Worm (Caenorhabditis elegans) whole organism, midembryonic: ENCODE measurements around the gene K07C5.2.

Experiments
- T22C8.4 ChIP-seq: fragments of 200-800 bp; sonication (Bioruptor generic); IDR thresholded peaks from 2 replicates; pipeline ENCODE4 v1.3.6; 2022; ENCODE audit warnings: missing genetic modification characterization, missing compliant biosample characterization
- cog-1 ChIP-seq: sonication (generic microtip); optimal IDR thresholded peaks from 2 replicates; lab custom pipeline; 2016; ENCODE audit warnings: missing genetic modification characterization, missing compliant biosample characterization
- flt-1 ChIP-seq: fragments of 200-800 bp; sonication (Bioruptor generic); IDR thresholded peaks from 2 replicates; pipeline ENCODE4 v1.3.6; 2022; ENCODE audit warnings: missing genetic modification characterization, missing compliant biosample characterization
- klf-2 ChIP-seq: fragments of 200-800 bp; sonication (Bioruptor generic); conservative IDR thresholded peaks from 2 replicates; pipeline ENCODE4 v1.3.6; 2022; ENCODE audit warnings: missing genetic modification reagents, missing genetic modification characterization, missing compliant biosample characterization
- med-1 ChIP-seq: sonication (generic microtip); optimal IDR thresholded peaks from 2 replicates; lab custom pipeline; 2017; ENCODE audit warnings: missing genetic modification characterization, mild to moderate bottlenecking, missing compliant biosample characterization, antibody characterized with exemption, missing genetic modification reagents; ENCODE audit not compliant: insufficient read depth
- ref-1 ChIP-seq: fragments of 200-800 bp; sonication (Bioruptor generic); conservative IDR thresholded peaks from 2 replicates; pipeline ENCODE4 v1.3.6; 2022; ENCODE audit warnings: missing genetic modification reagents, missing genetic modification characterization, missing compliant biosample characterization
- tab-1 ChIP-seq: fragments of 200-800 bp; sonication (Bioruptor generic); IDR thresholded peaks from 2 replicates; pipeline ENCODE4 v1.3.6; 2022; ENCODE audit warnings: missing genetic modification characterization, missing compliant biosample characterization
- ztf-23 ChIP-seq: fragments of 200-800 bp; sonication (Bioruptor generic); IDR thresholded peaks from 2 replicates; pipeline ENCODE4 v1.3.6; 2022; ENCODE audit warnings: missing genetic modification reagents, missing genetic modification characterization, missing compliant biosample characterization
- ztf-29 ChIP-seq: fragments of 200-800 bp; sonication (Bioruptor generic); IDR thresholded peaks from 2 replicates; pipeline ENCODE4 v1.3.6; 2022; ENCODE audit warnings: missing genetic modification reagents, missing genetic modification characterization, missing compliant biosample characterization

Gene K07C5.2

ce11 chrV:10371951-10372350 lies 32.7 kb downstream of the K07C5.2 start, which contains the start of gene ugt-49:
ugt-49 (plus strand) TSS chrV:10372321.
- TF ChIP-seq T22C8.4 (GFP tag; lab: Robert Waterston, UW) (no peak), tab-1 (GFP tag; lab: Robert Waterston, UW) (no peak), klf-2 (no peak), ztf-29 (no peak), cog-1 (no peak), ztf-23 (no peak), ref-1 (no peak), med-1 (GFP tag; lab: Kevin White, UChicago) (no peak)

- TF ChIP-seq ztf-23 (no peak), ztf-29 (no peak), tab-1 (GFP tag; lab: Robert Waterston, UW) (no peak), T22C8.4 (GFP tag; lab: Robert Waterston, UW) (no peak), klf-2 (no peak), med-1 (GFP tag; lab: Kevin White, UChicago) (no peak), flt-1 (GFP tag; lab: Robert Waterston, UW) (no peak), ref-1 (no peak), cog-1 (no peak)
These were observed 40.0 kb downstream of the K07C5.2 start, which contains the start of gene AC3.12 for ce11 chrV:10379293-10379692. AC3.12 (minus strand) TSS chrV:10379393.

- TF ChIP-seq tab-1 (GFP tag; lab: Robert Waterston, UW) (no peak), cog-1 (no peak), med-1 (GFP tag; lab: Kevin White, UChicago) (no peak), ref-1 (no peak), flt-1 (GFP tag; lab: Robert Waterston, UW) (no peak), ztf-23 (no peak), T22C8.4 (GFP tag; lab: Robert Waterston, UW) (no peak)
These were observed 40.5 kb downstream of the K07C5.2 start for ce11 chrV:10379761-10380160.

- TF ChIP-seq klf-2, result no peak
- no peak for TF ChIP-seq ref-1
- no peak for TF ChIP-seq cog-1
- no peak for TF ChIP-seq ztf-29
- TF ChIP-seq flt-1 (GFP tag; lab: Robert Waterston, UW), result no peak
- no peak for TF ChIP-seq tab-1 (GFP tag; lab: Robert Waterston, UW)
- no peak for TF ChIP-seq ztf-23
- no peak for TF ChIP-seq med-1 (GFP tag; lab: Kevin White, UChicago)
- no peak for TF ChIP-seq T22C8.4 (GFP tag; lab: Robert Waterston, UW)
These were observed 42.4 kb downstream of the K07C5.2 start, which contains the start of gene abu-1 for ce11 chrV:10381726-10382125. abu-1 (minus strand) TSS chrV:10381826.

ce11 chrV:10382142-10382541 lies 42.8 kb downstream of the K07C5.2 start, which contains the start of gene pqn-2:
pqn-2 (plus strand) TSS chrV:10382442.
- TF ChIP-seq ztf-23, result no peak
- no peak for TF ChIP-seq klf-2
- no peak for TF ChIP-seq ztf-29
- no peak for TF ChIP-seq T22C8.4 (GFP tag; lab: Robert Waterston, UW)
- TF ChIP-seq flt-1 (GFP tag; lab: Robert Waterston, UW), result no peak
- TF ChIP-seq cog-1, result no peak
- TF ChIP-seq ref-1, result no peak
- no peak for TF ChIP-seq med-1 (GFP tag; lab: Kevin White, UChicago)
- TF ChIP-seq tab-1 (GFP tag; lab: Robert Waterston, UW), result no peak

- TF ChIP-seq tab-1 (GFP tag; lab: Robert Waterston, UW) (no peak), klf-2 (no peak), med-1 (GFP tag; lab: Kevin White, UChicago) (no peak), flt-1 (GFP tag; lab: Robert Waterston, UW) (no peak), ztf-23 (no peak), cog-1 (no peak), T22C8.4 (GFP tag; lab: Robert Waterston, UW) (no peak), ztf-29 (no peak), ref-1 (no peak)
These were observed 44.6 kb downstream of the K07C5.2 start, which contains the start of gene spe-10 for ce11 chrV:10383950-10384349. spe-10 (plus strand) TSS chrV:10384250.

ce11 chrV:10387412-10387811 lies 48.1 kb downstream of the K07C5.2 start:
- TF ChIP-seq cog-1, result no peak
- TF ChIP-seq ztf-29, result no peak
- TF ChIP-seq klf-2, result no peak
- no peak for TF ChIP-seq flt-1 (GFP tag; lab: Robert Waterston, UW)
- TF ChIP-seq tab-1 (GFP tag; lab: Robert Waterston, UW), result no peak
- no peak for TF ChIP-seq ref-1
- TF ChIP-seq T22C8.4 (GFP tag; lab: Robert Waterston, UW), result no peak
- TF ChIP-seq med-1 (GFP tag; lab: Kevin White, UChicago), result no peak
- TF ChIP-seq ztf-23, result no peak

- TF ChIP-seq ztf-29 (no peak), flt-1 (GFP tag; lab: Robert Waterston, UW) (no peak), klf-2 (no peak), tab-1 (GFP tag; lab: Robert Waterston, UW) (no peak)
These were observed 49.0 kb downstream of the K07C5.2 start, which contains the start of gene AC3.5 for ce11 chrV:10388318-10388717. AC3.5 (plus strand) TSS chrV:10388527.
